Worm (Caenorhabditis elegans): ENCODE measurements around the gene cut-1.

The cut-1 gene

ce11 chrII:11279971-11280370 is 11.0 kb downstream of the cut-1 start:
- TF ChIP-seq klf-2 (GFP tag; conservative IDR thresholded peaks at IDR 0.05) = no peak
- no peak for TF ChIP-seq ztf-23 (GFP tag; IDR thresholded peaks at IDR 0.05)
- TF ChIP-seq T22C8.4 (GFP tag; IDR thresholded peaks at IDR 0.05) = no peak
- TF ChIP-seq flt-1 (GFP tag; IDR thresholded peaks at IDR 0.05) = no peak
- no peak for TF ChIP-seq ztf-29 (GFP tag; IDR thresholded peaks at IDR 0.05)
- no peak for TF ChIP-seq cog-1 (tag; optimal IDR thresholded peaks at IDR 0.05)
- TF ChIP-seq ref-1 (GFP tag; conservative IDR thresholded peaks at IDR 0.05) = no peak

ce11 chrII:11281177-11281576 is 12.3 kb downstream of the cut-1 start:
- TF ChIP-seq ztf-23 (GFP tag; IDR thresholded peaks at IDR 0.05) (no peak), ztf-29 (GFP tag; IDR thresholded peaks at IDR 0.05) (no peak), ref-1 (GFP tag; conservative IDR thresholded peaks at IDR 0.05) (no peak), flt-1 (GFP tag; IDR thresholded peaks at IDR 0.05) (no peak), klf-2 (GFP tag; conservative IDR thresholded peaks at IDR 0.05) (no peak), tab-1 (GFP tag; IDR thresholded peaks at IDR 0.05) (no peak), T22C8.4 (GFP tag; IDR thresholded peaks at IDR 0.05) (no peak), cog-1 (tag; optimal IDR thresholded peaks at IDR 0.05) (no peak)

ce11 chrII:11281666-11282065 is 12.7 kb downstream of the cut-1 start, which contains the start of gene unc-130:
unc-130 (plus strand) TSS chrII:11281966.
- TF ChIP-seq tab-1 (GFP tag; IDR thresholded peaks at IDR 0.05) = no peak
- TF ChIP-seq cog-1 (tag; optimal IDR thresholded peaks at IDR 0.05) = no peak
- no peak for TF ChIP-seq T22C8.4 (GFP tag; IDR thresholded peaks at IDR 0.05)
- TF ChIP-seq ztf-23 (GFP tag; IDR thresholded peaks at IDR 0.05) = no peak
- TF ChIP-seq klf-2 (GFP tag; conservative IDR thresholded peaks at IDR 0.05) = no peak
- no peak for TF ChIP-seq ztf-29 (GFP tag; IDR thresholded peaks at IDR 0.05)
- no peak for TF ChIP-seq ref-1 (GFP tag; conservative IDR thresholded peaks at IDR 0.05)
- no peak for TF ChIP-seq med-1 (GFP tag; optimal IDR thresholded peaks at IDR 0.05; ENCODE audit: insufficient read depth)
- no peak for TF ChIP-seq flt-1 (GFP tag; IDR thresholded peaks at IDR 0.05)

ce11 chrII:11283013-11283412 is 14.1 kb downstream of the cut-1 start:
- TF ChIP-seq ref-1 (GFP tag; conservative IDR thresholded peaks at IDR 0.05) (no peak), cog-1 (tag; optimal IDR thresholded peaks at IDR 0.05) (no peak), tab-1 (GFP tag; IDR thresholded peaks at IDR 0.05) (no peak), ztf-29 (GFP tag; IDR thresholded peaks at IDR 0.05) (no peak), med-1 (GFP tag; optimal IDR thresholded peaks at IDR 0.05; ENCODE audit: insufficient read depth) (no peak), T22C8.4 (GFP tag; IDR thresholded peaks at IDR 0.05) (no peak), klf-2 (GFP tag; conservative IDR thresholded peaks at IDR 0.05) (no peak), flt-1 (GFP tag; IDR thresholded peaks at IDR 0.05) (no peak), ztf-23 (GFP tag; IDR thresholded peaks at IDR 0.05) (no peak)

ce11 chrII:11283803-11284202 is 14.9 kb downstream of the cut-1 start:
- no peak for TF ChIP-seq flt-1 (GFP tag; IDR thresholded peaks at IDR 0.05)
- TF ChIP-seq klf-2 (GFP tag; conservative IDR thresholded peaks at IDR 0.05) = no peak
- TF ChIP-seq T22C8.4 (GFP tag; IDR thresholded peaks at IDR 0.05) = no peak
- TF ChIP-seq ztf-29 (GFP tag; IDR thresholded peaks at IDR 0.05) = no peak
- no peak for TF ChIP-seq cog-1 (tag; optimal IDR thresholded peaks at IDR 0.05)
- no peak for TF ChIP-seq tab-1 (GFP tag; IDR thresholded peaks at IDR 0.05)
- TF ChIP-seq med-1 (GFP tag; optimal IDR thresholded peaks at IDR 0.05; ENCODE audit: insufficient read depth) = no peak
- no peak for TF ChIP-seq ztf-23 (GFP tag; IDR thresholded peaks at IDR 0.05)
- TF ChIP-seq ref-1 (GFP tag; conservative IDR thresholded peaks at IDR 0.05) = no peak

ce11 chrII:11284701-11285100 is 15.8 kb downstream of the cut-1 start:
- TF ChIP-seq klf-2 (GFP tag; conservative IDR thresholded peaks at IDR 0.05) (no peak), ztf-23 (GFP tag; IDR thresholded peaks at IDR 0.05) (no peak), flt-1 (GFP tag; IDR thresholded peaks at IDR 0.05) (no peak), cog-1 (tag; optimal IDR thresholded peaks at IDR 0.05) (no peak), tab-1 (GFP tag; IDR thresholded peaks at IDR 0.05) (no peak), med-1 (GFP tag; optimal IDR thresholded peaks at IDR 0.05; ENCODE audit: insufficient read depth) (no peak), ztf-29 (GFP tag; IDR thresholded peaks at IDR 0.05) (no peak), T22C8.4 (GFP tag; IDR thresholded peaks at IDR 0.05) (no peak), ref-1 (GFP tag; conservative IDR thresholded peaks at IDR 0.05) (no peak)

ce11 chrII:11285282-11285933 is 16.5 kb downstream of the cut-1 start:
- TF ChIP-seq med-1 (GFP tag; optimal IDR thresholded peaks at IDR 0.05; ENCODE audit: insufficient read depth) = no peak
- TF ChIP-seq ref-1 (GFP tag; conservative IDR thresholded peaks at IDR 0.05) = no peak
- TF ChIP-seq flt-1 (GFP tag; IDR thresholded peaks at IDR 0.05) = no peak
- TF ChIP-seq ztf-23 (GFP tag; IDR thresholded peaks at IDR 0.05) = no peak
- no peak for TF ChIP-seq T22C8.4 (GFP tag; IDR thresholded peaks at IDR 0.05)
- no peak for TF ChIP-seq ztf-29 (GFP tag; IDR thresholded peaks at IDR 0.05)
- no peak for TF ChIP-seq tab-1 (GFP tag; IDR thresholded peaks at IDR 0.05)
- no peak for TF ChIP-seq cog-1 (tag; optimal IDR thresholded peaks at IDR 0.05)
- no peak for TF ChIP-seq klf-2 (GFP tag; conservative IDR thresholded peaks at IDR 0.05)

- TF ChIP-seq ztf-23 (GFP tag; IDR thresholded peaks at IDR 0.05) (no peak), ztf-29 (GFP tag; IDR thresholded peaks at IDR 0.05) (no peak), cog-1 (tag; optimal IDR thresholded peaks at IDR 0.05) (no peak), klf-2 (GFP tag; conservative IDR thresholded peaks at IDR 0.05) (no peak), T22C8.4 (GFP tag; IDR thresholded peaks at IDR 0.05) (no peak), med-1 (GFP tag; optimal IDR thresholded peaks at IDR 0.05; ENCODE audit: insufficient read depth) (no peak), flt-1 (GFP tag; IDR thresholded peaks at IDR 0.05) (no peak), tab-1 (GFP tag; IDR thresholded peaks at IDR 0.05) (no peak), ref-1 (GFP tag; conservative IDR thresholded peaks at IDR 0.05) (no peak)
Measured at ce11 chrII:11286445-11286844, 17.5 kb downstream of the cut-1 start.

- TF ChIP-seq tab-1 (GFP tag; IDR thresholded peaks at IDR 0.05) (no peak), flt-1 (GFP tag; IDR thresholded peaks at IDR 0.05) (no peak), klf-2 (GFP tag; conservative IDR thresholded peaks at IDR 0.05) (no peak), ztf-29 (GFP tag; IDR thresholded peaks at IDR 0.05) (no peak), cog-1 (tag; optimal IDR thresholded peaks at IDR 0.05) (no peak), med-1 (GFP tag; optimal IDR thresholded peaks at IDR 0.05; ENCODE audit: insufficient read depth) (no peak), T22C8.4 (GFP tag; IDR thresholded peaks at IDR 0.05) (no peak), ref-1 (GFP tag; conservative IDR thresholded peaks at IDR 0.05) (no peak), ztf-23 (GFP tag; IDR thresholded peaks at IDR 0.05) (no peak)
Measured at ce11 chrII:11288148-11288547, 19.2 kb downstream of the cut-1 start.

Data from whole organism, midembryonic.